Fruit fly (Drosophila melanogaster): ENCODE measurements around the gene H2.0.

DNA sequence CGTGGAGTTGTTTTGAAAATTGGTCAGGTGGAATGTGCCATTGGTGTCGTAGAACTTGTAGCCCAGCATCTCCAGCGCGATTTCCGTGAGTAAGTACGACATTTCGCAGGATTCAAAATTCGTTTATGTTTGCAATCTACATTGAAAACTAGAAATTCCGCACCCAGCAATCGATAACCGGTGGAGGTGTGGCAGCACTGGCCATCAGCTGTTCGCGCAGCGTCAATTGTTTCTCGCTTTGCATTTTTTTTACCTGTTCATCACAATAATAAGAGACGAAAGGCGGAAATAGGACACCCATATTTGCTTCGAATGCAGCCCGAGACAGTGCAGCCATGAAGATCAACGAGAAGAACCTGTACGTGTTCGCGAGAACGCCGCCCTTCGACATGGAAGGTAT, 29.3 kb upstream of the H2.0 start, which contains the start of the genes CG34179 and slmo:
- TF ChIP-seq CG7368 (GFP tag; optimal IDR thresholded peaks at IDR 0.05) (no peak), Hr4 (GFP tag; optimal IDR thresholded peaks at IDR 0.05) (no peak), CG16779 (tag; optimal IDR thresholded peaks at IDR 0.05) (no peak), Sox102F (GFP tag; optimal IDR thresholded peaks at IDR 0.05) (no peak), eg (GFP tag; IDR thresholded peaks at IDR 0.05) (no peak), Blimp-1 (GFP tag; optimal IDR thresholded peaks at IDR 0.05) (no peak)

Measured in whole organism, prepupa.